Worm (Caenorhabditis elegans): ENCODE results near the gene fbxa-99.

fbxa-99 gene

DNA sequence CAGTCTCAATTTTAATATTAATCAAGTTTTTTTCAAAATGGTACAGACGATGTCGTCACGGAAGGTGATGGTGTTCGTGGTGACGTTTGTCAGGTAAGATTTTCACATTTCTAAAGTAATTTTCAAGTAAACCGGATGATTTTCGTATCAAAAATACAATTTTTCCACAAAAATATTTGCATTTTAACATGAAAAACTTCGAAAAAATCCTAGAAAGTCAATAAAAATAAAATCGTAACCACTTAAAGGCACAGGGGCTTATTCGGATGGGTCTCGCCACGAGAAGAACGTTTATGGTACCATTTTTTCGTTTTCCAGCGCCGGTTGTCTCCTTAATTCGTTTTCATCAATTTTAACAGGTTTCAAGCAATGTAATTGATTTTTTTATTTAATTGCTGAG is 41.6 kb upstream of the fbxa-99 start, which contains the start of gene T10C6.6:
Gene T10C6.6 (plus strand): TSS at position 27 of the 400 bp plus-strand sequence.
- TF ChIP-seq efl-1 (optimal IDR thresholded peaks at IDR 0.05) (no peak), efl-1 (GFP tag; optimal IDR thresholded peaks at IDR 0.05 in 1 of 2) (peak in 1 of 2 experiments; percentile 82), elt-2 (tag; optimal IDR thresholded peaks at IDR 0.05) (peak; percentile 27), nhr-84 (tag; optimal IDR thresholded peaks at IDR 0.05) (no peak)

DNA sequence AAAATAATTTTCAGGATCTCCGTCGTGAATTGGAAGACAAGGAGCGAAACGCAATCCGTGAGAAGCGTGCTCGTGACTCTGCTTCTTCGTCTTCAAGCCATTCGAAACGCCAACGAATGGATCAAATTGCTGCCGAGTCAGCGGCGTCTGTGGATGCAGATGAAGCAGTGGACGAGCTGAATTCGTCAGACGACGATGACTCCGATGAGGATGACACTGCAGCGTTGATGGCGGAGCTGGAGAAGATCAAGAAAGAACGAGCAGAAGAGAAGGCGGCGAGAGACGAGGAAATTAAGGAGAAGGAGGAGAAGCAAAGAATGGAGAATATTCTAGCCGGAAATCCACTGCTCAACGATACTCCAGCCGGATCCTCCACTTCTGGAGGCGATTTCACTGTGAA is 40.9 kb upstream of the fbxa-99 start:
- TF ChIP-seq swsn-7 (tag; optimal IDR thresholded peaks at IDR 0.05) (no peak), unc-130 (tag; optimal IDR thresholded peaks at IDR 0.05) (no peak), ceh-8 (GFP tag; optimal IDR thresholded peaks at IDR 0.05) (peak; percentile 5), pqm-1 (tag; optimal IDR thresholded peaks at IDR 0.05) (no peak), ceh-82 (tag; optimal IDR thresholded peaks at IDR 0.05) (no peak), mep-1 (tag; optimal IDR thresholded peaks at IDR 0.05) (no peak), lir-3 (tag; optimal IDR thresholded peaks at IDR 0.05; ENCODE audit: poor library complexity) (no peak)

DNA sequence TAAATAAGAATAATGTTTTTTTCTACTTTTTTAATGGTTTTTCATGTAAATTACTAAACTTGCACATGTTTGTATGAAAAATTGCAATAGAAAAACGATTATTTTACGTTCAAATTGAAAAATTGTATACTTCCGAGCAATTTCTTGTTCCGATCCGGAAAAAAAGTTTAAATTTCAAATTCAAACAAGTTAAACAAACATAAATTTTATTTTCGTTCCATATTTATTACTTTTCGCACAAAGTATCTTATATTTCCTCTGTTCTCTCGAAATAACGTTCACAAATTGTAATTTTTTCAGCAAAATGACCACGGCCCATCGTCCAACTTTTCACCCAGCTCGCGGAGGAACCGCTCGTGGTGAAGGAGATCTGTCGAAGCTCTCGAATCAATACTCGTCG is 40.4 kb upstream of the fbxa-99 start, which contains the start of gene cwc-15:
Gene cwc-15 (plus strand): TSS at position 301 of the 400 bp plus-strand sequence.
- TF ChIP-seq nhr-19 (GFP tag; conservative IDR thresholded peaks at IDR 0.05): no peak
- TF ChIP-seq hlh-4 (tag; optimal IDR thresholded peaks at IDR 0.05): no peak
- no peak for TF ChIP-seq skn-1 (tag; optimal IDR thresholded peaks at IDR 0.05)
- TF ChIP-seq egl-13 (tag; optimal IDR thresholded peaks at IDR 0.05): no peak
- TF ChIP-seq efl-3 (GFP tag; optimal IDR thresholded peaks at IDR 0.05): no peak
- TF ChIP-seq zip-4 (GFP tag; optimal IDR thresholded peaks at IDR 0.05): no peak
- TF ChIP-seq ceh-8 (GFP tag; optimal IDR thresholded peaks at IDR 0.05): no peak

DNA sequence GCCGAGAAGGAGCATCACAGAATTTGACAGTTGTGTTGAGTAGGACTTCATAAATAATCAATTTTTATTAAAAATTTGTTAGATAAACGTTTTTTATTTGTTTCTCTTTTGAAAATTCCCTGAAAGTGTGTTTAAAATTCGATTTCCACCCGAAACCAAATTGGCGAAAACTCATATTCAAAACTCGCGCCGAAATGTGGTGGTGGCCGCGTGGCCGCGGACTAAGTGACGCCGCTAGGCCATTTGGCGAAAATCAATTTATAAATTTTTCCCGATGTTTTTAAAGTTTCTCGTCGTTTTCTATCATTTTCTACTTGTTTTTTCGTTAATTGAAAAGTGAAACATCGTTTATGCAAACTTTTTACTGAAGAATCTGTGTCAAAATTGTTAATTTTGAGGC is 39.9 kb upstream of the fbxa-99 start:
- TF ChIP-seq lin-13 (GFP tag; optimal IDR thresholded peaks at IDR 0.05): no peak
- no peak for TF ChIP-seq hlh-17 (GFP tag; optimal IDR thresholded peaks at IDR 0.05; ENCODE audit: borderline replicate concordance)
- TF ChIP-seq mef-2 (tag; optimal IDR thresholded peaks at IDR 0.05): no peak
- TF ChIP-seq aly-2 (tag; optimal IDR thresholded peaks at IDR 0.05): no peak
- TF ChIP-seq nhr-77 (tag; optimal IDR thresholded peaks at IDR 0.05): no peak
- TF ChIP-seq ceh-63 (GFP tag; optimal IDR thresholded peaks at IDR 0.05): no peak
- TF ChIP-seq hpl-2 (GFP tag; optimal IDR thresholded peaks at IDR 0.05): no peak
- no peak for TF ChIP-seq lin-15B (tag; optimal IDR thresholded peaks at IDR 0.05)
- TF ChIP-seq C04F5.9 (tag; optimal IDR thresholded peaks at IDR 0.05): no peak
- no peak for TF ChIP-seq aha-1 (tag; optimal IDR thresholded peaks at IDR 0.05)
- peak; percentile 52 for TF ChIP-seq swsn-7 (tag; optimal IDR thresholded peaks at IDR 0.05)
- TF ChIP-seq nhr-85 (tag): peak; percentile 76
- TF ChIP-seq unc-98 (GFP tag; IDR thresholded peaks at IDR 0.05): peak; percentile 66
- no peak; the same call in 1 of the 2 replicates for TF ChIP-seq nhr-19 (GFP tag; conservative IDR thresholded peaks at IDR 0.05)
- TF ChIP-seq xbp-1 (tag; optimal IDR thresholded peaks at IDR 0.05): peak; percentile 55
- TF ChIP-seq unc-62 (GFP tag; optimal IDR thresholded peaks at IDR 0.05): no peak
- no peak for TF ChIP-seq unc-30 (tag; optimal IDR thresholded peaks at IDR 0.05)
- TF ChIP-seq skn-1 (tag; optimal IDR thresholded peaks at IDR 0.05): peak; percentile 25
- TF ChIP-seq isw-1 (GFP tag; IDR thresholded peaks at IDR 0.05): peak; percentile 49
- peak in 1 of 2 experiments; percentile 82 for TF ChIP-seq ztf-11 (tag; optimal IDR thresholded peaks at IDR 0.05)
- TF ChIP-seq nhr-11 (tag; optimal IDR thresholded peaks at IDR 0.05): no peak
- peak; percentile 84 for TF ChIP-seq lir-3 (tag; optimal IDR thresholded peaks at IDR 0.05; ENCODE audit: poor library complexity)
- TF ChIP-seq ztf-4 (tag; optimal IDR thresholded peaks at IDR 0.05): no peak
- peak; percentile 56 for TF ChIP-seq nhr-20 (tag; optimal IDR thresholded peaks at IDR 0.05)
- TF ChIP-seq blmp-1 (tag; optimal IDR thresholded peaks at IDR 0.05): no peak
- peak; percentile 91 to 95 for TF ChIP-seq lin-35 (GFP tag; optimal IDR thresholded peaks at IDR 0.05)
- peak; percentile 68 for TF ChIP-seq snpc-4 (tag; optimal IDR thresholded peaks at IDR 0.05)
- TF ChIP-seq ama-1 (optimal IDR thresholded peaks at IDR 0.05): no peak
- TF ChIP-seq elt-2 (tag; optimal IDR thresholded peaks at IDR 0.05): peak; percentile 16
- no peak for TF ChIP-seq ceh-8 (GFP tag; optimal IDR thresholded peaks at IDR 0.05)
- peak; percentile 73 for TF ChIP-seq nhr-47 (tag; optimal IDR thresholded peaks at IDR 0.05)
- peak; percentile 82 to 91 (median 88) for TF ChIP-seq dpl-1 (GFP tag; optimal IDR thresholded peaks at IDR 0.05)
- peak; percentile 87 for TF ChIP-seq ceh-90 (tag; optimal IDR thresholded peaks at IDR 0.05)
- TF ChIP-seq nhr-71 (tag; optimal IDR thresholded peaks at IDR 0.05): peak; percentile 73
- no peak for TF ChIP-seq ets-5 (GFP tag; IDR thresholded peaks at IDR 0.05)
- TF ChIP-seq lin-39 (tag; optimal IDR thresholded peaks at IDR 0.05): no peak
- TF ChIP-seq lsy-2 (tag; optimal IDR thresholded peaks at IDR 0.05): no peak
